Fruit fly (Drosophila melanogaster) whole organism, pupa: ENCODE data around the gene CG7806.
A peak's percentile ranks its signal among the peaks of the same experiment; 100 is the strongest.

Experiments
- CG10348 ChIP-seq: fragments of 200-800 bp; sonication (Bioruptor generic); IDR thresholded peaks from 2 replicates; pipeline ENCODE4 v1.3.6; 2022; ENCODE audit warnings: missing biosample characterization, missing genetic modification characterization
- CG12605 ChIP-seq: fragments of 200-800 bp; sonication (Bioruptor generic); IDR thresholded peaks from 2 replicates; pipeline ENCODE4 v1.3.6; 2022; ENCODE audit warnings: missing biosample characterization, missing genetic modification characterization
- CG13204 ChIP-seq: fragments of 200-800 bp; sonication (Bioruptor generic); optimal IDR thresholded peaks from 2 replicates; lab custom pipeline; 2018; ENCODE audit warnings: missing biosample characterization, mild to moderate bottlenecking, missing genetic modification characterization, moderate library complexity
- CG14655 ChIP-seq: fragments of 200-800 bp; sonication (Bioruptor generic); optimal IDR thresholded peaks from 3 replicates; lab custom pipeline; 2017; ENCODE audit warnings: mild to moderate bottlenecking, missing biosample characterization, missing genetic modification reagents, missing genetic modification characterization
- CG15710 ChIP-seq: fragments of 200-800 bp; sonication (Bioruptor generic); optimal IDR thresholded peaks from 2 replicates; lab custom pipeline; 2018; ENCODE audit warnings: missing biosample characterization, mild to moderate bottlenecking, missing genetic modification characterization, moderate library complexity
- CG17806 ChIP-seq: fragments of 200-800 bp; sonication (Bioruptor generic); optimal IDR thresholded peaks from 2 replicates; lab custom pipeline; 2018; ENCODE audit warnings: missing biosample characterization, mild to moderate bottlenecking, missing genetic modification characterization, moderate library complexity
- CG32121 ChIP-seq: fragments of 200-800 bp; sonication (Bioruptor generic); IDR thresholded peaks from 2 replicates; pipeline ENCODE4 v1.3.6; 2022; ENCODE audit warnings: missing biosample characterization, missing genetic modification characterization
- CG34367 ChIP-seq: fragments of 200-800 bp; sonication (Bioruptor generic); optimal IDR thresholded peaks from 2 replicates; lab custom pipeline; 2018; ENCODE audit warnings: missing biosample characterization, mild to moderate bottlenecking, missing genetic modification characterization
- CG4496 ChIP-seq: fragments of 200-800 bp; sonication (Bioruptor generic); IDR thresholded peaks from 3 replicates; pipeline ENCODE4 v1.3.6; 2022; ENCODE audit warnings: missing biosample characterization, missing genetic modification characterization
- CG8159 ChIP-seq: fragments of 200-800 bp; sonication (Bioruptor generic); optimal IDR thresholded peaks from 3 replicates; lab custom pipeline; 2018; ENCODE audit warnings: missing biosample characterization, mild to moderate bottlenecking, missing genetic modification characterization, moderate library complexity
- CG8301 ChIP-seq: fragments of 200-800 bp; sonication (Bioruptor generic); optimal IDR thresholded peaks from 2 replicates; lab custom pipeline; 2018; ENCODE audit warnings: missing biosample characterization, mild to moderate bottlenecking, missing genetic modification characterization
- CG9948 ChIP-seq: fragments of 200-800 bp; sonication (Bioruptor generic); optimal IDR thresholded peaks from 2 replicates; lab custom pipeline; 2018; ENCODE audit warnings: missing biosample characterization, mild to moderate bottlenecking, missing genetic modification characterization, moderate library complexity
- D1 ChIP-seq: fragments of 200-800 bp; sonication (Bioruptor generic); optimal IDR thresholded peaks from 2 replicates; lab custom pipeline; 2018; ENCODE audit warnings: missing biosample characterization, mild to moderate bottlenecking, missing genetic modification characterization, moderate library complexity
- EcR ChIP-seq: fragments of 200-800 bp; sonication (Bioruptor generic); optimal IDR thresholded peaks from 3 replicates; lab custom pipeline; 2019; ENCODE audit warnings: missing biosample characterization, missing genetic modification characterization, mild to moderate bottlenecking, moderate library complexity, missing genetic modification reagents
- Ets98B ChIP-seq: fragments of 200-800 bp; sonication (Bioruptor generic); IDR thresholded peaks from 2 replicates; pipeline ENCODE4 v1.3.6; 2022; ENCODE audit warnings: missing biosample characterization, missing genetic modification characterization
- Pif1A ChIP-seq: fragments of 200-800 bp; sonication (Bioruptor generic); optimal IDR thresholded peaks from 3 replicates; lab custom pipeline; 2016; ENCODE audit warnings: missing biosample characterization, missing genetic modification characterization
- Pif1B ChIP-seq: fragments of 200-800 bp; sonication (Bioruptor generic); optimal IDR thresholded peaks from 3 replicates; lab custom pipeline; 2016; ENCODE audit warnings: missing biosample characterization, missing genetic modification characterization
- Snoo ChIP-seq: fragments of 200-800 bp; sonication (Bioruptor generic); optimal IDR thresholded peaks from 3 replicates; lab custom pipeline; 2017; ENCODE audit warnings: missing biosample characterization, mild to moderate bottlenecking, missing genetic modification characterization, inconsistent platforms
- fd96Ca ChIP-seq: fragments of 200-800 bp; sonication (Bioruptor generic); IDR thresholded peaks from 3 replicates; pipeline ENCODE4 v1.3.6; 2022; ENCODE audit warnings: missing biosample characterization, missing genetic modification characterization
- gl ChIP-seq: fragments of 200-800 bp; sonication (Bioruptor generic); optimal IDR thresholded peaks from 2 replicates; lab custom pipeline; 2018; ENCODE audit warnings: missing biosample characterization, mild to moderate bottlenecking, missing genetic modification characterization
- rn ChIP-seq: fragments of 200-800 bp; sonication (Bioruptor generic); IDR thresholded peaks from 2 replicates; pipeline ENCODE4 v1.3.6; 2022; ENCODE audit warnings: missing biosample characterization, missing genetic modification characterization

CG7806 gene

dm6 chr2L:8289352-8290091, 21.7 kb upstream of the CG7806 start:
- TF ChIP-seq CG8301 (tag; lab: Kevin White, UChicago) (peak; percentile 1), gl (tag; lab: Kevin White, UChicago) (no peak), CG17806 (tag; lab: Kevin White, UChicago) (no peak), CG14655 (GFP tag; lab: Kevin White, UChicago) (peak; percentile 3)

DNA sequence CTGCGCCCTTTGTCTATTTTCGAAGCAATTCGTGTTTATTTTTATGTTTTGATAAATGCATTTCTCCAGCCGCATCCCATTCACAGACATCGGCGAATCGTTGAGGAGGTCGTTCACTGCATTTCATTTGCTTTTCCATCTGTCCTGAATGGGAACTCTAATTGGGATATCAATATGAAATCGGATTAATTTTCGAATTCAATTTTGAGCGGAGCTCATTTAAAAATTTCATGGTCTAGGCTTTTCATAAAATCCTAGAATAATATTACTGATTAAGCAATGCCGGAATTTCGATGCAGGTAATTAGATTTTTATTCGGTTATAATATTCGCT, 21.1 kb upstream of the CG7806 start:
- no peak for TF ChIP-seq rn (GFP tag; lab: Robert Waterston, UW)
- TF ChIP-seq CG34367: no peak
- no peak for TF ChIP-seq D1 (tag; lab: Kevin White, UChicago)
- TF ChIP-seq CG4496: no peak
- TF ChIP-seq CG12605 (GFP tag; lab: Robert Waterston, UW): no peak
- TF ChIP-seq gl (tag; lab: Kevin White, UChicago): no peak
- no peak for TF ChIP-seq CG10348 (GFP tag; lab: Robert Waterston, UW)
- TF ChIP-seq Ets98B (GFP tag; lab: Robert Waterston, UW): no peak
- TF ChIP-seq Snoo (tag; lab: Kevin White, UChicago): no peak
- TF ChIP-seq CG32121 (GFP tag; lab: Robert Waterston, UW): no peak

DNA sequence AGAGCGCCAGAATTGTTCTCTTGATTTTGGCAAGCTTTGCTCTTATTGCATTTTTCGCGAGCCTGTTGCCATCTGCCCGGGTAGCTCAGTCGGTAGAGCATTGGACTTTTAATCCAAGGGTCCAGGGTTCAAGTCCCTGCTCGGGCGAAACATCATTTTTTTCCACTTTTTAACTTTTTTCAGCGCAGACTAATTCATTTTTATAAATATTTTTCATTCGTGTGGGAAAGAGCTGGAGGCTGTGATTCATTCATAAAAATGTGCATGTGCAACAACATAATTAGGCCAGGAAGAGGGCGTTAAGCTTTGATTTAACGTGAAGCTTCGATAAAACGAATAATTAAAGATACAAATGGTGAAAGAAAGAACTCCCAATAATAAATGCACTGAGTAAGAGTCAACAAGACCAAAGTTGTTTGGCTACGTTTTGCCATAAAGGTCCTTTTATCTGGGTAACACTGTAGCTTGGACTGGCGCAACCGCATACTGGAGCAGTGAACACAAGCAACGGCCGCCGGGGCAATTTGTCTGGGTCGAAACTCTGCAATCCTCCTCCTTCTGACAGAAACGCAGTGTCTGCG, 20.5 kb upstream of the CG7806 start:
- TF ChIP-seq CG4496 (peak; percentile 87), CG14655 (GFP tag; lab: Kevin White, UChicago) (peak; percentile 83), CG8301 (tag; lab: Kevin White, UChicago) (peak; percentile 76), Pif1A (peak; percentile 90), D1 (tag; lab: Kevin White, UChicago) (peak; percentile 46), Snoo (tag; lab: Kevin White, UChicago) (peak; percentile 88), gl (tag; lab: Kevin White, UChicago) (peak; percentile 57), Ets98B (GFP tag; lab: Robert Waterston, UW) (peak; percentile 76), EcR (GFP tag; lab: Kevin White, UChicago) (peak; percentile 89), CG8159 (tag; lab: Kevin White, UChicago) (peak; percentile 82), Pif1B (GFP tag; lab: Kevin White, UChicago) (peak; percentile 84), CG9948 (peak; percentile 72), rn (GFP tag; lab: Robert Waterston, UW) (peak; percentile 64), CG34367 (peak; percentile 69), CG13204 (GFP tag; lab: Kevin White, UChicago) (peak; percentile 82), CG12605 (GFP tag; lab: Robert Waterston, UW) (peak; percentile 72), CG32121 (GFP tag; lab: Robert Waterston, UW) (peak; percentile 59; the same call in 1 of the 2 replicates), fd96Ca (GFP tag; lab: Robert Waterston, UW) (peak; percentile 85), CG15710 (tag; lab: Kevin White, UChicago) (peak; percentile 81), CG10348 (GFP tag; lab: Robert Waterston, UW) (no peak), CG17806 (tag; lab: Kevin White, UChicago) (peak; percentile 78)

- peak; percentile 85 for TF ChIP-seq CG13204 (GFP tag; lab: Kevin White, UChicago)
- TF ChIP-seq CG34367: peak; percentile 43
- TF ChIP-seq CG8301 (tag; lab: Kevin White, UChicago): peak; percentile 81
- TF ChIP-seq CG8159 (tag; lab: Kevin White, UChicago): peak; percentile 66
- TF ChIP-seq Ets98B (GFP tag; lab: Robert Waterston, UW): peak; percentile 95
- TF ChIP-seq CG17806 (tag; lab: Kevin White, UChicago): peak; percentile 62
- peak; percentile 56 for TF ChIP-seq EcR (GFP tag; lab: Kevin White, UChicago)
- TF ChIP-seq CG4496: peak; percentile 91
- no peak for TF ChIP-seq D1 (tag; lab: Kevin White, UChicago)
- no peak for TF ChIP-seq CG10348 (GFP tag; lab: Robert Waterston, UW)
- peak; percentile 83 for TF ChIP-seq Pif1A
- TF ChIP-seq CG9948: peak; percentile 53
- TF ChIP-seq rn (GFP tag; lab: Robert Waterston, UW): peak; percentile 81
- peak; percentile 50 for TF ChIP-seq CG15710 (tag; lab: Kevin White, UChicago)
- no peak for TF ChIP-seq gl (tag; lab: Kevin White, UChicago)
- TF ChIP-seq Snoo (tag; lab: Kevin White, UChicago): peak; percentile 48
- peak; percentile 64 for TF ChIP-seq Pif1B (GFP tag; lab: Kevin White, UChicago)
- peak; percentile 65 for TF ChIP-seq fd96Ca (GFP tag; lab: Robert Waterston, UW)
- peak; percentile 87 for TF ChIP-seq CG12605 (GFP tag; lab: Robert Waterston, UW)
- peak; percentile 89 for TF ChIP-seq CG32121 (GFP tag; lab: Robert Waterston, UW)
- TF ChIP-seq CG14655 (GFP tag; lab: Kevin White, UChicago): peak; percentile 74
Observed at dm6 chr2L:8292159-8292887, 18.9 kb upstream of the CG7806 start.

- TF ChIP-seq EcR (GFP tag; lab: Kevin White, UChicago): no peak
- peak; percentile 21 for TF ChIP-seq Pif1A
- peak; percentile 8 for TF ChIP-seq CG8159 (tag; lab: Kevin White, UChicago)
- TF ChIP-seq Snoo (tag; lab: Kevin White, UChicago): peak; percentile 37
Observed at dm6 chr2L:8293449-8293848, 17.8 kb upstream of the CG7806 start.
